Fruit fly (Drosophila melanogaster) whole organism, pupa: Measurements from ENCODE around the gene loh.

Experiments
- CG12605 ChIP-seq: fragments of 200-800 bp; sonication (Bioruptor generic); IDR thresholded peaks from 2 replicates; pipeline ENCODE4 v1.3.6; 2022; ENCODE audit warnings: missing biosample characterization, missing genetic modification characterization
- CG13204 ChIP-seq: fragments of 200-800 bp; sonication (Bioruptor generic); optimal IDR thresholded peaks from 2 replicates; lab custom pipeline; 2018; ENCODE audit warnings: missing biosample characterization, mild to moderate bottlenecking, missing genetic modification characterization, moderate library complexity
- CG14655 ChIP-seq: fragments of 200-800 bp; sonication (Bioruptor generic); optimal IDR thresholded peaks from 3 replicates; lab custom pipeline; 2017; ENCODE audit warnings: mild to moderate bottlenecking, missing biosample characterization, missing genetic modification reagents, missing genetic modification characterization
- CG17806 ChIP-seq: fragments of 200-800 bp; sonication (Bioruptor generic); optimal IDR thresholded peaks from 2 replicates; lab custom pipeline; 2018; ENCODE audit warnings: missing biosample characterization, mild to moderate bottlenecking, missing genetic modification characterization, moderate library complexity
- CG9948 ChIP-seq: fragments of 200-800 bp; sonication (Bioruptor generic); optimal IDR thresholded peaks from 2 replicates; lab custom pipeline; 2018; ENCODE audit warnings: missing biosample characterization, mild to moderate bottlenecking, missing genetic modification characterization, moderate library complexity
- D1 ChIP-seq: fragments of 200-800 bp; sonication (Bioruptor generic); optimal IDR thresholded peaks from 2 replicates; lab custom pipeline; 2018; ENCODE audit warnings: missing biosample characterization, mild to moderate bottlenecking, missing genetic modification characterization, moderate library complexity
- EcR ChIP-seq: fragments of 200-800 bp; sonication (Bioruptor generic); optimal IDR thresholded peaks from 3 replicates; lab custom pipeline; 2019; ENCODE audit warnings: missing biosample characterization, missing genetic modification characterization, mild to moderate bottlenecking, moderate library complexity, missing genetic modification reagents
- Snoo ChIP-seq: fragments of 200-800 bp; sonication (Bioruptor generic); optimal IDR thresholded peaks from 3 replicates; lab custom pipeline; 2017; ENCODE audit warnings: missing biosample characterization, mild to moderate bottlenecking, missing genetic modification characterization, inconsistent platforms

DNA sequence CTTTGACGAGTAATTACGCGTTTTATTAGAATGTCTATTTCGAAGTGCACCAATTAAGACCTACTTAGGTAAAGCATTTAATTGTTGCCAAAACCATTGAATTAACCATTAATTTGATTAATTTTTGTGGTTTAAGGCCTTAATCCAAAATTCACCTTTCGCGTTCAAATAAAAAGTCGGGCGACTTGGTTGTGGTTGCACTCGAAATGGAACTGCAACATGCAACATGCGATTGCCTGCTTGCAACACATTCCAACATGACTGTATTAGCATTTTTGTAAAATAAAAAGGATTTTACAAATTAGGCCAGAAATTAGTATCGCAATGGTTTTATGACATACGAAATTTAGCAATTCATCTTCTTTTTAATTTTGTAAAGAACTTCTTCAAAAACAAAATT is 32.5 kb downstream of the loh start:
- no peak for TF ChIP-seq D1 (tag; lab: Kevin White, UChicago)
- no peak for TF ChIP-seq CG17806 (tag; lab: Kevin White, UChicago)
- TF ChIP-seq EcR (GFP tag; lab: Kevin White, UChicago) = no peak
- no peak for TF ChIP-seq CG12605 (GFP tag; lab: Robert Waterston, UW)
- TF ChIP-seq CG13204 (GFP tag; lab: Kevin White, UChicago) = no peak
- no peak for TF ChIP-seq CG9948 (tag; lab: Kevin White, UChicago)
- no peak for TF ChIP-seq Snoo (tag; lab: Kevin White, UChicago)
- TF ChIP-seq CG14655 = no peak
